Fruit fly (Drosophila melanogaster) whole organism, pupa: ENCODE measurements around the gene smp-30.

ENCODE experiments used
- CG10348 ChIP-seq: fragments of 200-800 bp; sonication (Bioruptor generic); IDR thresholded peaks from 2 replicates; pipeline ENCODE4 v1.3.6; 2022; ENCODE audit warnings: missing biosample characterization, missing genetic modification characterization
- CG12605 ChIP-seq: fragments of 200-800 bp; sonication (Bioruptor generic); IDR thresholded peaks from 2 replicates; pipeline ENCODE4 v1.3.6; 2022; ENCODE audit warnings: missing biosample characterization, missing genetic modification characterization
- CG13204 ChIP-seq: fragments of 200-800 bp; sonication (Bioruptor generic); optimal IDR thresholded peaks from 2 replicates; lab custom pipeline; 2018; ENCODE audit warnings: missing biosample characterization, mild to moderate bottlenecking, missing genetic modification characterization, moderate library complexity
- CG14655 ChIP-seq: fragments of 200-800 bp; sonication (Bioruptor generic); optimal IDR thresholded peaks from 3 replicates; lab custom pipeline; 2017; ENCODE audit warnings: mild to moderate bottlenecking, missing biosample characterization, missing genetic modification reagents, missing genetic modification characterization
- CG15710 ChIP-seq: fragments of 200-800 bp; sonication (Bioruptor generic); optimal IDR thresholded peaks from 2 replicates; lab custom pipeline; 2018; ENCODE audit warnings: missing biosample characterization, mild to moderate bottlenecking, missing genetic modification characterization, moderate library complexity
- CG17806 ChIP-seq: fragments of 200-800 bp; sonication (Bioruptor generic); optimal IDR thresholded peaks from 2 replicates; lab custom pipeline; 2018; ENCODE audit warnings: missing biosample characterization, mild to moderate bottlenecking, missing genetic modification characterization, moderate library complexity
- CG32121 ChIP-seq: fragments of 200-800 bp; sonication (Bioruptor generic); IDR thresholded peaks from 2 replicates; pipeline ENCODE4 v1.3.6; 2022; ENCODE audit warnings: missing biosample characterization, missing genetic modification characterization
- CG34367 ChIP-seq: fragments of 200-800 bp; sonication (Bioruptor generic); optimal IDR thresholded peaks from 2 replicates; lab custom pipeline; 2018; ENCODE audit warnings: missing biosample characterization, mild to moderate bottlenecking, missing genetic modification characterization
- CG4496 ChIP-seq: fragments of 200-800 bp; sonication (Bioruptor generic); IDR thresholded peaks from 3 replicates; pipeline ENCODE4 v1.3.6; 2022; ENCODE audit warnings: missing biosample characterization, missing genetic modification characterization
- CG8159 ChIP-seq: fragments of 200-800 bp; sonication (Bioruptor generic); optimal IDR thresholded peaks from 3 replicates; lab custom pipeline; 2018; ENCODE audit warnings: missing biosample characterization, mild to moderate bottlenecking, missing genetic modification characterization, moderate library complexity
- CG8301 ChIP-seq: fragments of 200-800 bp; sonication (Bioruptor generic); optimal IDR thresholded peaks from 2 replicates; lab custom pipeline; 2018; ENCODE audit warnings: missing biosample characterization, mild to moderate bottlenecking, missing genetic modification characterization
- CG9948 ChIP-seq: fragments of 200-800 bp; sonication (Bioruptor generic); optimal IDR thresholded peaks from 2 replicates; lab custom pipeline; 2018; ENCODE audit warnings: missing biosample characterization, mild to moderate bottlenecking, missing genetic modification characterization, moderate library complexity
- D1 ChIP-seq: fragments of 200-800 bp; sonication (Bioruptor generic); optimal IDR thresholded peaks from 2 replicates; lab custom pipeline; 2018; ENCODE audit warnings: missing biosample characterization, mild to moderate bottlenecking, missing genetic modification characterization, moderate library complexity
- EcR ChIP-seq: fragments of 200-800 bp; sonication (Bioruptor generic); optimal IDR thresholded peaks from 3 replicates; lab custom pipeline; 2019; ENCODE audit warnings: missing biosample characterization, missing genetic modification characterization, mild to moderate bottlenecking, moderate library complexity, missing genetic modification reagents
- Ets98B ChIP-seq: fragments of 200-800 bp; sonication (Bioruptor generic); IDR thresholded peaks from 2 replicates; pipeline ENCODE4 v1.3.6; 2022; ENCODE audit warnings: missing biosample characterization, missing genetic modification characterization
- Pif1A ChIP-seq: fragments of 200-800 bp; sonication (Bioruptor generic); optimal IDR thresholded peaks from 3 replicates; lab custom pipeline; 2016; ENCODE audit warnings: missing biosample characterization, missing genetic modification characterization
- Pif1B ChIP-seq: fragments of 200-800 bp; sonication (Bioruptor generic); optimal IDR thresholded peaks from 3 replicates; lab custom pipeline; 2016; ENCODE audit warnings: missing biosample characterization, missing genetic modification characterization
- Snoo ChIP-seq: fragments of 200-800 bp; sonication (Bioruptor generic); optimal IDR thresholded peaks from 3 replicates; lab custom pipeline; 2017; ENCODE audit warnings: missing biosample characterization, mild to moderate bottlenecking, missing genetic modification characterization, inconsistent platforms
- fd96Ca ChIP-seq: fragments of 200-800 bp; sonication (Bioruptor generic); IDR thresholded peaks from 3 replicates; pipeline ENCODE4 v1.3.6; 2022; ENCODE audit warnings: missing biosample characterization, missing genetic modification characterization
- gl ChIP-seq: fragments of 200-800 bp; sonication (Bioruptor generic); optimal IDR thresholded peaks from 2 replicates; lab custom pipeline; 2018; ENCODE audit warnings: missing biosample characterization, mild to moderate bottlenecking, missing genetic modification characterization
- rn ChIP-seq: fragments of 200-800 bp; sonication (Bioruptor generic); IDR thresholded peaks from 2 replicates; pipeline ENCODE4 v1.3.6; 2022; ENCODE audit warnings: missing biosample characterization, missing genetic modification characterization

The smp-30 gene

DNA sequence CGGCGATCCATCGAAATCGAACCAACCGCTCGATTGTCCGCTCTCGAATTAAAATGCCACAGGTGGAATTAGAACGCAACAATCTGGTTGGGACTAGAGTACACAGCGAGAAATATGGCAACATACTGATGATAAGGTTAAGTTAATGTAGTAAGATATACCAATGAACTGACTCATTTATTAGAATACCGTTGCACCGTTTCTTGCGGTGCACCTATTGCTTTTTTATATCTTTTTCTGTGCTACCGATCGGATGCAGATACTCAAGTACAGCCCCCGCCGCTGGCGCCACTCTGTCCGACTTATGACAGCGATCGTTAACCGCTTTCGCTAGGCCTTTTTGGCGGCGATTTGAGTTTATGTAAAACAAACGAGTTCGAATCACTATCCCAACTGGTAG, 30.9 kb downstream of the smp-30 start:
- TF ChIP-seq Snoo (tag; lab: Kevin White, UChicago) (no peak), CG15710 (tag; lab: Kevin White, UChicago) (no peak), CG12605 (GFP tag; lab: Robert Waterston, UW) (peak; percentile 24; the same call in 1 of the 2 replicates), CG17806 (tag; lab: Kevin White, UChicago) (no peak), CG4496 (GFP tag; lab: Robert Waterston, UW) (peak; percentile 78), D1 (no peak), CG8159 (tag; lab: Kevin White, UChicago) (no peak), Pif1A (GFP tag; lab: Kevin White, UChicago) (no peak), CG10348 (GFP tag; lab: Robert Waterston, UW) (peak; percentile 62), CG9948 (tag; lab: Kevin White, UChicago) (peak; percentile 19), rn (GFP tag; lab: Robert Waterston, UW) (peak; percentile 31; the same call in 1 of the 2 replicates), EcR (GFP tag; lab: Kevin White, UChicago) (no peak), fd96Ca (GFP tag; lab: Robert Waterston, UW) (peak; percentile 85), CG13204 (GFP tag; lab: Kevin White, UChicago) (no peak), CG14655 (peak; percentile 77), CG32121 (peak; percentile 82), Ets98B (peak; percentile 74), CG34367 (tag; lab: Kevin White, UChicago) (no peak), CG8301 (tag; lab: Kevin White, UChicago) (peak; percentile 59), gl (no peak), Pif1B (no peak)

DNA sequence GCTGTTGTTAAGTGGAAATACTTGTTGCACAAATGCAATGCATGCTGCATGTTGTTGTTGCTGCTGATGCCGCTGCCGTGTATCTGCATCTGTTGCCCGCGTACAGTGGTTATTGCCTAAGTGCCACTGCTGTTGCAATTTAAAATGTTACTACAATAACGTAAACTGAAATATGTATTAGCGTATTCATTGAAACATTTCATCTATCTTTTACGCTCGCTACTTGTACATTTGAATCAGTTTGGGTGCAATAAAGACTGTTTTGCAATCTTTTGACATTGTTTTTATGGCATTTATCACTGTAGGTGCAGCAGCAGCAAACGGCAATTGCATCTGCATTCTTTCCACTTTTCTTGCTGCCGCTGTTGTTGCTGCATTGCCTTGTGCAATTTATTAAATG, 31.7 kb downstream of the smp-30 start:
- TF ChIP-seq Ets98B = peak; percentile 91
- TF ChIP-seq CG12605 (GFP tag; lab: Robert Waterston, UW) = peak; percentile 79
- TF ChIP-seq gl = peak; percentile 55
- peak; percentile 85 for TF ChIP-seq Pif1A (GFP tag; lab: Kevin White, UChicago)
- TF ChIP-seq Snoo (tag; lab: Kevin White, UChicago) = no peak
- peak; percentile 88 for TF ChIP-seq CG32121
- peak; percentile 80 for TF ChIP-seq CG9948 (tag; lab: Kevin White, UChicago)
- peak; percentile 91 for TF ChIP-seq CG14655
- TF ChIP-seq CG8301 (tag; lab: Kevin White, UChicago) = peak; percentile 92
- peak; percentile 80 for TF ChIP-seq CG8159 (tag; lab: Kevin White, UChicago)
- peak; percentile 91 for TF ChIP-seq fd96Ca (GFP tag; lab: Robert Waterston, UW)
- peak; percentile 80 for TF ChIP-seq CG17806 (tag; lab: Kevin White, UChicago)
- peak; percentile 78 for TF ChIP-seq Pif1B
- TF ChIP-seq CG13204 (GFP tag; lab: Kevin White, UChicago) = peak; percentile 62
- TF ChIP-seq CG15710 (tag; lab: Kevin White, UChicago) = peak; percentile 72
- TF ChIP-seq CG34367 (tag; lab: Kevin White, UChicago) = peak; percentile 71
- TF ChIP-seq D1 = peak; percentile 14
- peak; percentile 92 for TF ChIP-seq CG4496 (GFP tag; lab: Robert Waterston, UW)
- TF ChIP-seq EcR (GFP tag; lab: Kevin White, UChicago) = no peak
- peak; percentile 41 for TF ChIP-seq CG10348 (GFP tag; lab: Robert Waterston, UW)
- TF ChIP-seq rn (GFP tag; lab: Robert Waterston, UW) = peak; percentile 63
- TF ChIP-seq, all 21 proteins: peak for 19

DNA sequence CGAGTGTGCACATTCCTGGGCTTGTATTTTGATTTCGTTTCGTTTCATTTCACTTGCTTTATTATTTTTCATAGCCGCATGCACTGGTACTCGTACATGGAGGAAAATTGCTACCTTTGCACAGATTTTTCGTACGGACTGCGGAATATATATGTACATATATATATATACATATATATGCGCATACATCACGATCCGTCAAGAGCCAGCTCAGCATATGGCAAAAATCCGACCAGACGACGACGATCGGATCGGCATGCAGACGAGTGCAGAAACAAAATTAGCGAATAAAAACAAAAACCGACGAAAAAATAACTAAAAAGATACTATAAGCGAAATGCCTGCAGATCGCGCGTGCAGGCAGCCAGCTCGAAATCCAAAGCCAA, 33.3 kb downstream of the smp-30 start:
- TF ChIP-seq Snoo (tag; lab: Kevin White, UChicago) = no peak
- TF ChIP-seq Pif1A (GFP tag; lab: Kevin White, UChicago) = no peak

DNA sequence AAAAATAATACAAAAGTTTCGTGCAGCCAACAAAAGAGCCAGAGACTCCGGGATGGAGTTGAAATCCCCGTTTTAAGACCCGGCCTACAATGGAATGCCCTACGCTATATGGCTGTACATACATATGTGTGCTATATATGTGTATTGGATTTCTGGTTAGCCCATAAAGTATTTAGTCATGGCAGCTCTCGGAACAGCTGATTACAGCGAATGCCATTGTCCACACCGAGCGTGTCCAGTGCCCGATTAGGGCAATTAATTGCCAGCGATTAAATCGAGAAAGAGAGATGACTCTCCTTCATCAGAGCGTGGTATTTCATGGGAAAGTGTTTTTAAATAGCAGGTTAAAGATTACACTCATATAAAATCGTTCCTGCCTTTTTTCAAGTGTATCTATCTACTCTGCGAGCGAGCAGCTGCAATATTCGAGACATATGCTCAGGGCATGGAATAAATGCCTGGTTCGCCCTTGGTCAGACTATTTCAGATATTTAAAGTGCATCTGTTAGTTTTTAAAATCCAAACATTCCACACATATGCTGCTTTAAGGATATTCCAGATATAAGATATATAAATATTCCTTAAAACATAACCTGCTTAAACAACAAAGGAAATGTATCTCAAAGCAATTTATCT, 33.9 kb downstream of the smp-30 start:
- no peak for TF ChIP-seq gl
- peak; percentile 47 for TF ChIP-seq CG15710 (tag; lab: Kevin White, UChicago)
- TF ChIP-seq CG12605 (GFP tag; lab: Robert Waterston, UW) = peak; percentile 31; the same call in 1 of the 2 replicates
- 0 out of 2 replicates have a peak, but pooled peaks have one; percentile 28 for TF ChIP-seq rn (GFP tag; lab: Robert Waterston, UW)
- no peak for TF ChIP-seq CG14655
- TF ChIP-seq CG17806 (tag; lab: Kevin White, UChicago) = no peak
- TF ChIP-seq CG13204 (GFP tag; lab: Kevin White, UChicago) = peak; percentile 13
- TF ChIP-seq CG4496 (GFP tag; lab: Robert Waterston, UW) = peak; percentile 67; the same call in 2 of the 3 replicates
- no peak for TF ChIP-seq CG32121
- TF ChIP-seq CG10348 (GFP tag; lab: Robert Waterston, UW) = no peak
- TF ChIP-seq fd96Ca (GFP tag; lab: Robert Waterston, UW) = 0 out of 3 replicates have a peak, but pooled peaks have one; percentile 21
- no peak for TF ChIP-seq Snoo (tag; lab: Kevin White, UChicago)
- TF ChIP-seq CG8159 (tag; lab: Kevin White, UChicago) = no peak
- TF ChIP-seq CG34367 (tag; lab: Kevin White, UChicago) = peak; percentile 42
- peak; percentile 50 for TF ChIP-seq EcR (GFP tag; lab: Kevin White, UChicago)
- TF ChIP-seq Pif1B = no peak
- TF ChIP-seq CG8301 (tag; lab: Kevin White, UChicago) = no peak
- no peak; the same call in 1 of the 2 replicates for TF ChIP-seq Ets98B
- TF ChIP-seq D1 = no peak
- TF ChIP-seq Pif1A (GFP tag; lab: Kevin White, UChicago) = peak; percentile 62
- TF ChIP-seq CG9948 (tag; lab: Kevin White, UChicago) = no peak
